Worm (Caenorhabditis elegans) whole organism, late embryonic: ENCODE results near the gene glrx-5.

Experiments
- K09A11.1 ChIP-seq: sonication (generic microtip); optimal IDR thresholded peaks from 2 replicates; lab custom pipeline; 2017; ENCODE audit warnings: antibody characterized with exemption, mild to moderate bottlenecking, missing genetic modification characterization, missing compliant biosample characterization; ENCODE audit not compliant: insufficient read depth
- Y22D7AL.16 ChIP-seq: sonication (generic microtip); optimal IDR thresholded peaks from 2 replicates; lab custom pipeline; 2016; ENCODE audit warnings: missing genetic modification characterization, missing compliant biosample characterization
- ceh-19 ChIP-seq: fragments of 200-800 bp; sonication (Bioruptor generic); optimal IDR thresholded peaks from 2 replicates; lab custom pipeline; 2018; ENCODE audit warnings: mild to moderate bottlenecking, missing genetic modification characterization, missing compliant biosample characterization
- ceh-22 ChIP-seq: sonication (generic microtip); optimal IDR thresholded peaks from 2 replicates; lab custom pipeline; 2017; ENCODE audit warnings: missing biosample characterization, missing genetic modification characterization
- elt-2 ChIP-seq: sonication (generic microtip); optimal IDR thresholded peaks from 2 replicates; lab custom pipeline; 2016; ENCODE audit warnings: missing genetic modification reagents, missing genetic modification characterization, missing compliant biosample characterization
- hlh-15 ChIP-seq: sonication (generic microtip); optimal IDR thresholded peaks from 2 replicates; lab custom pipeline; 2016; ENCODE audit warnings: missing genetic modification characterization, missing compliant biosample characterization
- pag-3 ChIP-seq: sonication (generic microtip); optimal IDR thresholded peaks from 2 replicates; lab custom pipeline; 2016; ENCODE audit warnings: missing compliant biosample characterization, missing genetic modification characterization, borderline replicate concordance

DNA sequence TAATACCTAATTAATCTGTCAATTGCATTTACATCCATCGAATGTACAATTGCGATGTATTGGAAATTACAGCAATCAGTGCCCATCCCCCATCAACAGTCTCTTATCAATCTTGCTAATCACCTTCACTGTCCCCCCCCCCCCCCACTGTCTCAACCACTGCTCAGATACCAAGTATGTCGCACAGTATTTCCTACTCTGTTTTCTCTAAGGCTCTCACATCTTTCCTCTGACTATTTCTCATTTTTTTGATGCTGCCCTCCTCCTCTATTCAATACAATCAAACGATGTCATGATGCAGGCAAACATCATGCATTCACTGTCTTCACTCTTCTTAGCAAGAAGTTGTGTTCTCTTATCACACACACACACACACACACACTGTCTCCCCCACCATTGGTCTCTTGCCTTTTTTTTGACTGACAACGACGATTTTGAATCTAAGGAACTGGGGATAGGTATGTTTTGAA lies 46.1 kb downstream of the glrx-5 start, which contains the start of the genes zip-12 and Y75B8A.63:
- TF ChIP-seq hlh-15, result no peak
- TF ChIP-seq elt-2 (tag; lab: Kevin White, UChicago), result peak; percentile 73
- no peak for TF ChIP-seq ceh-19 (GFP tag; lab: Kevin White, UChicago)
- TF ChIP-seq ceh-22, result no peak
- no peak for TF ChIP-seq K09A11.1 (tag; lab: Kevin White, UChicago)
- no peak for TF ChIP-seq pag-3
- no peak for TF ChIP-seq Y22D7AL.16
